Fruit fly (Drosophila melanogaster) whole organism, embryonic: ENCODE measurements around the gene CoRest.
A peak's percentile ranks its signal among the peaks of the same experiment; 100 is the strongest.

Experiments
- Atf6 ChIP-seq: fragments of 200-800 bp; sonication (Bioruptor generic); IDR thresholded peaks from 2 replicates; pipeline ENCODE4 v1.3.6; 2022; ENCODE audit warnings: missing biosample characterization, missing genetic modification characterization
- Bteb2 ChIP-seq: fragments of 200-800 bp; sonication (Bioruptor generic); optimal IDR thresholded peaks from 2 replicates; lab custom pipeline; 2016; ENCODE audit warnings: missing biosample characterization, missing genetic modification characterization
- CG10267 ChIP-seq: fragments of 200-800 bp; sonication (Bioruptor generic); optimal IDR thresholded peaks from 2 replicates; lab custom pipeline; 2018; ENCODE audit warnings: missing biosample characterization, mild to moderate bottlenecking, missing genetic modification characterization, moderate library complexity
- CG10959 ChIP-seq: fragments of 200-800 bp; sonication (Bioruptor generic); IDR thresholded peaks from 2 replicates; pipeline ENCODE4 v1.3.6; 2022; ENCODE audit warnings: missing biosample characterization, missing genetic modification characterization
- CG10979 ChIP-seq: fragments of 200-800 bp; sonication (Bioruptor generic); optimal IDR thresholded peaks from 2 replicates; lab custom pipeline; 2018; ENCODE audit warnings: missing biosample characterization, mild to moderate bottlenecking, missing genetic modification characterization, moderate library complexity
- CG11504 ChIP-seq: fragments of 200-800 bp; sonication (Bioruptor generic); optimal IDR thresholded peaks from 3 replicates; lab custom pipeline; 2019; ENCODE audit warnings: missing biosample characterization, mild to moderate bottlenecking, missing genetic modification characterization, moderate library complexity
- CG12659 ChIP-seq: fragments of 200-800 bp; sonication (Bioruptor generic); optimal IDR thresholded peaks from 3 replicates; lab custom pipeline; 2017; ENCODE audit warnings: mild to moderate bottlenecking, missing biosample characterization, missing genetic modification reagents, missing genetic modification characterization
- CG14965 ChIP-seq: fragments of 200-800 bp; sonication (Bioruptor generic); optimal IDR thresholded peaks from 2 replicates; lab custom pipeline; 2016; ENCODE audit warnings: missing biosample characterization, missing genetic modification characterization, borderline replicate concordance
- CG15479 ChIP-seq: fragments of 200-800 bp; sonication (Bioruptor generic); optimal IDR thresholded peaks from 3 replicates; lab custom pipeline; 2019; ENCODE audit warnings: missing biosample characterization, mild to moderate bottlenecking, missing genetic modification characterization, moderate library complexity
- CG15514 ChIP-seq: fragments of 200-800 bp; sonication (Bioruptor generic); optimal IDR thresholded peaks from 3 replicates; lab custom pipeline; 2017; ENCODE audit warnings: missing biosample characterization, missing genetic modification characterization, mild to moderate bottlenecking, moderate library complexity, missing genetic modification reagents
- CG18619 ChIP-seq: fragments of 200-800 bp; sonication (Bioruptor generic); optimal IDR thresholded peaks from 3 replicates; lab custom pipeline; 2017; ENCODE audit warnings: missing biosample characterization, mild to moderate bottlenecking, missing genetic modification characterization
- CG31365 ChIP-seq: fragments of 200-800 bp; sonication (Bioruptor generic); optimal IDR thresholded peaks from 2 replicates; lab custom pipeline; 2018; ENCODE audit warnings: missing biosample characterization, mild to moderate bottlenecking, missing genetic modification characterization
- CG31388 ChIP-seq: fragments of 200-800 bp; sonication (Bioruptor generic); optimal IDR thresholded peaks from 2 replicates; lab custom pipeline; 2016; ENCODE audit warnings: missing biosample characterization, missing genetic modification characterization
- CG34224 ChIP-seq: fragments of 200-800 bp; sonication (Bioruptor generic); IDR thresholded peaks from 3 replicates; pipeline ENCODE4 v1.3.6; 2022; ENCODE audit warnings: missing biosample characterization, missing genetic modification characterization; ENCODE audit not compliant: partially characterized antibody
- CG4424 ChIP-seq: fragments of 200-800 bp; sonication (Bioruptor generic); optimal IDR thresholded peaks from 3 replicates; lab custom pipeline; 2016; ENCODE audit warnings: missing biosample characterization, missing genetic modification characterization
- CG5180 ChIP-seq: fragments of 200-800 bp; sonication (Bioruptor generic); optimal IDR thresholded peaks from 3 replicates; lab custom pipeline; 2017; ENCODE audit warnings: missing biosample characterization, missing genetic modification characterization, mild to moderate bottlenecking, moderate library complexity, missing genetic modification reagents
- CG6175 ChIP-seq: fragments of 200-800 bp; sonication (Bioruptor generic); IDR thresholded peaks from 3 replicates; pipeline ENCODE4 v1.3.6; 2022; ENCODE audit warnings: missing biosample characterization, missing genetic modification characterization
- CG6254 ChIP-seq: fragments of 200-800 bp; sonication (Bioruptor generic); optimal IDR thresholded peaks from 3 replicates; lab custom pipeline; 2017; ENCODE audit warnings: mild to moderate bottlenecking, missing biosample characterization, missing genetic modification reagents, missing genetic modification characterization
- CG6654 ChIP-seq: fragments of 200-800 bp; sonication (Bioruptor generic); optimal IDR thresholded peaks from 2 replicates; lab custom pipeline; 2017; ENCODE audit warnings: missing biosample characterization, mild to moderate bottlenecking, missing genetic modification characterization
- CG7271 ChIP-seq: fragments of 200-800 bp; sonication (Bioruptor generic); optimal IDR thresholded peaks from 2 replicates; lab custom pipeline; 2018; ENCODE audit warnings: missing biosample characterization, mild to moderate bottlenecking, missing genetic modification characterization, moderate library complexity
- CG7786 ChIP-seq: fragments of 200-800 bp; sonication (Bioruptor generic); optimal IDR thresholded peaks from 2 replicates; lab custom pipeline; 2016; ENCODE audit warnings: missing biosample characterization, missing genetic modification characterization
- CG8478 ChIP-seq: fragments of >200 bp; optimal IDR thresholded peaks from 2 replicates; lab custom pipeline; 2018
- CG8924 ChIP-seq: fragments of 200-800 bp; optimal IDR thresholded peaks from 3 replicates; lab custom pipeline; 2019; ENCODE audit warnings: missing biosample characterization, mild to moderate bottlenecking, missing genetic modification characterization, moderate library complexity
- Dll ChIP-seq: fragments of 200-800 bp; sonication (Bioruptor generic); IDR thresholded peaks from 4 replicates; pipeline ENCODE4 v1.3.6; 2022; ENCODE audit warnings: missing biosample characterization, missing genetic modification characterization; ENCODE audit not compliant: partially characterized antibody
- Dref ChIP-seq: fragments of 200-800 bp; sonication (Bioruptor generic); IDR thresholded peaks from 2 replicates; pipeline ENCODE4 v1.3.6; 2022; ENCODE audit warnings: missing biosample characterization, missing genetic modification characterization
- Eip74EF ChIP-seq, 2 experiments: fragments of 200-800 bp in 1 of 2; fragments of >200 bp in 1 of 2; sonication (Bioruptor generic) in 1 of 2; optimal IDR thresholded peaks; 2 replicates each; lab custom pipeline; 2017 to 2019; ENCODE audit warnings: missing biosample characterization in 2 of 2, missing genetic modification characterization in 2 of 2, mild to moderate bottlenecking in 1 of 2, moderate library complexity in 1 of 2
- Elba2 ChIP-seq: fragments of 200-800 bp; sonication (Bioruptor generic); optimal IDR thresholded peaks from 3 replicates; lab custom pipeline; 2016; ENCODE audit warnings: missing biosample characterization, missing genetic modification characterization
- MESR4 ChIP-seq: fragments of 200-800 bp; sonication (Bioruptor generic); optimal IDR thresholded peaks from 2 replicates; lab custom pipeline; 2018; ENCODE audit warnings: missing biosample characterization, mild to moderate bottlenecking, missing genetic modification characterization, moderate library complexity
- Meics ChIP-seq: fragments of 200-800 bp; sonication (Bioruptor generic); optimal IDR thresholded peaks from 2 replicates; lab custom pipeline; 2017; ENCODE audit warnings: missing biosample characterization, mild to moderate bottlenecking, missing genetic modification characterization
- NFAT ChIP-seq: fragments of 200-800 bp; sonication (Bioruptor generic); IDR thresholded peaks from 2 replicates; pipeline ENCODE4 v1.3.6; 2022; ENCODE audit warnings: missing biosample characterization, missing genetic modification characterization
- Scr ChIP-seq: fragments of 200-800 bp; sonication (Bioruptor generic); IDR thresholded peaks from 2 replicates; pipeline ENCODE4 v1.3.6; 2022; ENCODE audit warnings: missing biosample characterization, missing genetic modification characterization; ENCODE audit not compliant: partially characterized antibody
- cato ChIP-seq: fragments of 200-800 bp; sonication (Bioruptor generic); optimal IDR thresholded peaks from 2 replicates; lab custom pipeline; 2016; ENCODE audit warnings: missing biosample characterization, missing genetic modification characterization, borderline replicate concordance
- chn ChIP-seq: fragments of 200-800 bp; sonication (Bioruptor generic); optimal IDR thresholded peaks from 2 replicates; lab custom pipeline; 2016; ENCODE audit warnings: missing biosample characterization, missing genetic modification characterization
- danr ChIP-seq: fragments of 200-800 bp; sonication (Bioruptor generic); IDR thresholded peaks from 2 replicates; pipeline ENCODE4 v1.3.6; 2022; ENCODE audit warnings: missing biosample characterization, missing genetic modification characterization
- dysf ChIP-seq: fragments of 200-800 bp; sonication (Bioruptor generic); IDR thresholded peaks from 3 replicates; pipeline ENCODE4 v1.3.6; 2022; ENCODE audit warnings: missing biosample characterization, missing genetic modification characterization
- fd96Cb ChIP-seq: fragments of 200-800 bp; sonication (Bioruptor generic); optimal IDR thresholded peaks from 2 replicates; lab custom pipeline; 2018; ENCODE audit warnings: missing biosample characterization, mild to moderate bottlenecking, missing genetic modification characterization, moderate library complexity
- ftz-f1 ChIP-seq: fragments of 200-800 bp; sonication (Bioruptor generic); optimal IDR thresholded peaks from 2 replicates; lab custom pipeline; 2016; ENCODE audit warnings: missing biosample characterization, missing genetic modification characterization
- gem ChIP-seq: fragments of 200-800 bp; sonication (Bioruptor generic); optimal IDR thresholded peaks from 2 replicates; lab custom pipeline; 2019; ENCODE audit warnings: missing biosample characterization, mild to moderate bottlenecking, missing genetic modification characterization, moderate library complexity
- gro ChIP-seq: fragments of 200-800 bp; sonication (Bioruptor generic); optimal IDR thresholded peaks from 2 replicates; lab custom pipeline; 2016; ENCODE audit warnings: missing biosample characterization, missing genetic modification characterization
- lab ChIP-seq: fragments of 200-800 bp; sonication (Bioruptor generic); optimal IDR thresholded peaks from 3 replicates; lab custom pipeline; 2017; ENCODE audit warnings: missing biosample characterization, missing genetic modification characterization, mild to moderate bottlenecking, moderate library complexity, missing genetic modification reagents
- mam ChIP-seq: fragments of 200-800 bp; sonication (Bioruptor generic); optimal IDR thresholded peaks from 3 replicates; lab custom pipeline; 2016; ENCODE audit warnings: missing biosample characterization, missing genetic modification characterization
- oc ChIP-seq: fragments of 200-800 bp; sonication (Bioruptor generic); optimal IDR thresholded peaks from 2 replicates; lab custom pipeline; 2018; ENCODE audit warnings: missing biosample characterization, mild to moderate bottlenecking, missing genetic modification characterization, moderate library complexity
- prd ChIP-seq, 3 experiments: fragments of >200 bp in 2 of 3; fragments of 200-800 bp in 1 of 3; sonication (Bioruptor generic) in 1 of 3; optimal IDR thresholded peaks in 2 of 3; IDR thresholded peaks in 1 of 3; 2 replicates in 2 of 3; 3 replicates in 1 of 3; pipeline versions ENCODE4 v1.3.6 to Lab custom; 2017 to 2022; ENCODE audit warnings: missing biosample characterization in 1 of 3, missing genetic modification characterization in 1 of 3
- shn ChIP-seq: fragments of 200-800 bp; sonication (Bioruptor generic); optimal IDR thresholded peaks from 3 replicates; lab custom pipeline; 2016; ENCODE audit warnings: missing biosample characterization, missing genetic modification characterization
- sna ChIP-seq: fragments of 200-800 bp; sonication (Bioruptor generic); IDR thresholded peaks from 2 replicates; pipeline ENCODE4 v1.3.6; 2022; ENCODE audit warnings: missing biosample characterization, missing genetic modification characterization; ENCODE audit not compliant: partially characterized antibody
- sob ChIP-seq: fragments of 200-800 bp; sonication (Bioruptor generic); IDR thresholded peaks from 2 replicates; pipeline ENCODE4 v1.3.6; 2022; ENCODE audit warnings: missing biosample characterization, missing genetic modification characterization
- stc ChIP-seq: fragments of 200-800 bp; sonication (Bioruptor generic); IDR thresholded peaks from 2 replicates; pipeline ENCODE4 v1.3.6; 2022; ENCODE audit warnings: missing biosample characterization, missing genetic modification characterization
- trh ChIP-seq: fragments of 200-800 bp; sonication (Bioruptor generic); optimal IDR thresholded peaks from 2 replicates; lab custom pipeline; 2016; ENCODE audit warnings: missing biosample characterization, missing genetic modification characterization
- vvl ChIP-seq: fragments of 200-800 bp; sonication (Bioruptor generic); IDR thresholded peaks from 2 replicates; pipeline ENCODE4 v1.3.6; 2022; ENCODE audit warnings: missing biosample characterization, missing genetic modification characterization
- yki ChIP-seq: fragments of >200 bp; optimal IDR thresholded peaks from 3 replicates; lab custom pipeline; 2018

The CoRest gene

dm6 chrX:19496808-19497259 lies 24.9 kb upstream of the CoRest start (continued):
- no peak for TF ChIP-seq CG8924 (tag; lab: Kevin White, UChicago)
- no peak for TF ChIP-seq yki (lab: Kevin White, UChicago)
- TF ChIP-seq CG31365 (tag; lab: Kevin White, UChicago): peak; percentile 15
- TF ChIP-seq ftz-f1 (GFP tag; lab: Kevin White, UChicago): no peak
- TF ChIP-seq Bteb2 (GFP tag; lab: Kevin White, UChicago): no peak
- no peak for TF ChIP-seq CG31388 (GFP tag; lab: Kevin White, UChicago)
- TF ChIP-seq danr: no peak
- peak; percentile 5 for TF ChIP-seq Meics (GFP tag; lab: Kevin White, UChicago)
- TF ChIP-seq CG6175 (GFP tag; lab: Robert Waterston, UW): no peak
- TF ChIP-seq Dll (GFP tag; lab: Robert Waterston, UW): peak; percentile 77
- no peak for TF ChIP-seq shn (GFP tag; lab: Kevin White, UChicago)
- TF ChIP-seq Eip74EF (GFP tag; optimal IDR thresholded peaks at IDR 0.05; lab: Kevin White, UChicago): no peak
- TF ChIP-seq gem (tag; lab: Kevin White, UChicago): no peak
- peak; percentile 57 for TF ChIP-seq vvl
- TF ChIP-seq chn: peak; percentile 19
- no peak for TF ChIP-seq dysf (GFP tag; lab: Robert Waterston, UW)
- TF ChIP-seq Scr (GFP tag; lab: Robert Waterston, UW): peak; percentile 71
- no peak for TF ChIP-seq CG4424 (GFP tag; lab: Kevin White, UChicago)
- TF ChIP-seq MESR4: peak; percentile 13
- no peak for TF ChIP-seq prd (optimal IDR thresholded peaks at IDR 0.05; lab: Kevin White, UChicago)
- TF ChIP-seq prd (GFP tag; IDR thresholded peaks at IDR 0.05; lab: Robert Waterston, UW): no peak
- no peak for TF ChIP-seq CG7271 (tag; lab: Kevin White, UChicago)
- peak; percentile 40 for TF ChIP-seq lab (GFP tag; lab: Kevin White, UChicago)
- TF ChIP-seq CG10267 (tag; lab: Kevin White, UChicago): peak; percentile 53
- peak; percentile 17; the same call in 1 of the 2 replicates for TF ChIP-seq Atf6 (GFP tag; lab: Robert Waterston, UW)
- TF ChIP-seq CG6654 (GFP tag; lab: Kevin White, UChicago): no peak
- TF ChIP-seq CG15479: no peak
- TF ChIP-seq oc (tag; lab: Kevin White, UChicago): no peak
- TF ChIP-seq CG34224: peak; percentile 76
- no peak for TF ChIP-seq cato (GFP tag; lab: Kevin White, UChicago)
- no peak for TF ChIP-seq CG10959 (GFP tag; lab: Robert Waterston, UW)
- peak; percentile 3 for TF ChIP-seq CG7786 (GFP tag; lab: Kevin White, UChicago)
- TF ChIP-seq CG8478 (lab: Kevin White, UChicago): peak; percentile 91
- no peak for TF ChIP-seq CG14965 (GFP tag; lab: Kevin White, UChicago)
- no peak for TF ChIP-seq Elba2 (GFP tag; lab: Kevin White, UChicago)
- peak; percentile 21 for TF ChIP-seq CG11504 (tag; lab: Kevin White, UChicago)
- TF ChIP-seq fd96Cb (tag; lab: Kevin White, UChicago): no peak
- TF ChIP-seq CG6254 (GFP tag; lab: Kevin White, UChicago): no peak
- no peak for TF ChIP-seq CG10979 (tag; lab: Kevin White, UChicago)
- no peak for TF ChIP-seq trh
- TF ChIP-seq sna (GFP tag; lab: Robert Waterston, UW): peak; percentile 72
- no peak for TF ChIP-seq stc (GFP tag; lab: Robert Waterston, UW)
- peak; percentile 60 for TF ChIP-seq CG12659
- TF ChIP-seq sob (GFP tag; lab: Robert Waterston, UW): peak; percentile 55
- no peak for TF ChIP-seq CG18619 (GFP tag; lab: Kevin White, UChicago)
- peak; percentile 15 for TF ChIP-seq mam (GFP tag; lab: Kevin White, UChicago)
- peak; percentile 26 for TF ChIP-seq gro
- peak; percentile 50 for TF ChIP-seq Dref (GFP tag; lab: Robert Waterston, UW)
- peak; percentile 56 for TF ChIP-seq NFAT
- no peak for TF ChIP-seq CG5180
- peak; percentile 81 for TF ChIP-seq CG15514 (GFP tag; lab: Kevin White, UChicago)
